Fruit fly (Drosophila melanogaster): Measurements from ENCODE around the gene CG32112.

CG32112 gene

dm6 chr3L:12725749-12726148 lies 15.8 kb upstream of the CG32112 start (continued):
- TF ChIP-seq Bgb (GFP tag; IDR thresholded peaks at IDR 0.05; ENCODE audit: partially characterized antibody) = no peak
- TF ChIP-seq CG9609 (GFP tag; optimal IDR thresholded peaks at IDR 0.05) = no peak
- TF ChIP-seq CG9797 (GFP tag; optimal IDR thresholded peaks at IDR 0.05) = no peak
- TF ChIP-seq Hr39 (optimal IDR thresholded peaks at IDR 0.05) = no peak
- no peak for TF ChIP-seq nerfin-1 (tag; optimal IDR thresholded peaks at IDR 0.05)
- no peak for TF ChIP-seq Dad (GFP tag; optimal IDR thresholded peaks at IDR 0.05)
- no peak for TF ChIP-seq tup (GFP tag; optimal IDR thresholded peaks at IDR 0.05)
- no peak for TF ChIP-seq NC2α (GFP tag; optimal IDR thresholded peaks at IDR 0.05)
- TF ChIP-seq CG16813 (GFP tag; IDR thresholded peaks at IDR 0.05; ENCODE audit: partially characterized antibody) = no peak
- TF ChIP-seq slbo (GFP tag; IDR thresholded peaks at IDR 0.05) = no peak
- TF ChIP-seq Med (GFP tag) = peak; percentile 64
- TF ChIP-seq salm (tag; optimal IDR thresholded peaks at IDR 0.05) = no peak
- TF ChIP-seq bcd (GFP tag; optimal IDR thresholded peaks at IDR 0.05) = no peak
- no peak for TF ChIP-seq CG4820 (GFP tag; optimal IDR thresholded peaks at IDR 0.05)
- no peak for TF ChIP-seq gsb (GFP tag; IDR thresholded peaks at IDR 0.05)
- no peak for TF ChIP-seq Fer3 (tag; optimal IDR thresholded peaks at IDR 0.05)
- TF ChIP-seq Hr3 (GFP tag; optimal IDR thresholded peaks at IDR 0.05) = no peak
- no peak for TF ChIP-seq cad (GFP tag; optimal IDR thresholded peaks at IDR 0.05)
- TF ChIP-seq cwo (GFP tag; optimal IDR thresholded peaks at IDR 0.05) = no peak
- TF ChIP-seq CkIIα-i1 (GFP tag; IDR thresholded peaks at IDR 0.05) = no peak
- no peak for TF ChIP-seq CG10209 (GFP tag; optimal IDR thresholded peaks at IDR 0.05)
- no peak for TF ChIP-seq unc-4 (GFP tag; IDR thresholded peaks at IDR 0.05; ENCODE audit: partially characterized antibody)
- TF ChIP-seq tio (GFP tag; optimal IDR thresholded peaks at IDR 0.05) = no peak
- TF ChIP-seq ems (GFP tag; optimal IDR thresholded peaks at IDR 0.05) = no peak
- TF ChIP-seq chif (GFP tag; optimal IDR thresholded peaks at IDR 0.05) = peak in 1 of 2 experiments; percentile 44
- TF ChIP-seq NFAT (GFP tag; IDR thresholded peaks at IDR 0.05) = no peak
- no peak for TF ChIP-seq Sry-δ (GFP tag; optimal IDR thresholded peaks at IDR 0.05)
- no peak for TF ChIP-seq NC2β (GFP tag; optimal IDR thresholded peaks at IDR 0.05)
- TF ChIP-seq CG9876 (GFP tag; optimal IDR thresholded peaks at IDR 0.05) = no peak
- TF ChIP-seq Xrp1 (GFP tag; IDR thresholded peaks at IDR 0.05) = peak; percentile 67; the same call in 1 of the 2 replicates
- no peak for TF ChIP-seq chn (GFP tag; optimal IDR thresholded peaks at IDR 0.05)
- no peak for TF ChIP-seq CG17829 (tag; optimal IDR thresholded peaks at IDR 0.05)
- TF ChIP-seq CG12299 (tag; optimal IDR thresholded peaks at IDR 0.05) = no peak
- no peak for TF ChIP-seq CG11560 (tag; IDR thresholded peaks at IDR 0.05)
- TF ChIP-seq Abd-B (GFP tag; optimal IDR thresholded peaks at IDR 0.05) = no peak
- TF ChIP-seq CG32532 (GFP tag; IDR thresholded peaks at IDR 0.05) = no peak
- TF ChIP-seq gt (GFP tag; IDR thresholded peaks at IDR 0.05) = no peak
- TF ChIP-seq CG7987 (GFP tag; optimal IDR thresholded peaks at IDR 0.05) = no peak
- no peak for TF ChIP-seq klu (GFP tag; IDR thresholded peaks at IDR 0.05)
- TF ChIP-seq jumu (GFP tag; optimal IDR thresholded peaks at IDR 0.05) = no peak
- TF ChIP-seq CG31365 (tag; optimal IDR thresholded peaks at IDR 0.05) = no peak
- TF ChIP-seq CG18764 (GFP tag; optimal IDR thresholded peaks at IDR 0.05) = no peak
- TF ChIP-seq crc (GFP tag; optimal IDR thresholded peaks at IDR 0.05) = no peak
- TF ChIP-seq Ets65A (GFP tag) = peak; percentile 91
- no peak for TF ChIP-seq esg (GFP tag; conservative IDR thresholded peaks at IDR 0.05)
- TF ChIP-seq CG3995 (GFP tag; optimal IDR thresholded peaks at IDR 0.05) = no peak
- no peak for TF ChIP-seq CG2199 (GFP tag; IDR thresholded peaks at IDR 0.05)
- TF ChIP-seq danr (GFP tag; IDR thresholded peaks at IDR 0.05) = no peak
- TF ChIP-seq HLH3B (GFP tag; IDR thresholded peaks at IDR 0.05) = 0 out of 2 replicates have a peak, but pooled peaks have one; percentile 19
- no peak for TF ChIP-seq Taf1 (GFP tag; IDR thresholded peaks at IDR 0.05)
- no peak for TF ChIP-seq cas (GFP tag; IDR thresholded peaks at IDR 0.05)
- TF ChIP-seq fd102C (GFP tag; optimal IDR thresholded peaks at IDR 0.05) = peak; percentile 10
- TF ChIP-seq CG34422 (GFP tag; IDR thresholded peaks at IDR 0.05) = no peak
- TF ChIP-seq vfl (GFP tag; optimal IDR thresholded peaks at IDR 0.05) = no peak
